Fruit fly (Drosophila melanogaster) whole organism, wandering third instar larva: ENCODE results near the gene Jig.

Source experiments
- Dfd ChIP-seq: fragments of >200 bp; optimal IDR thresholded peaks from 2 replicates; lab custom pipeline; 2017; ENCODE audit warnings: missing biosample characterization, missing genetic modification characterization
- Dif ChIP-seq: fragments of 200-275, 200-300 bp; sonication (Bioruptor generic); optimal IDR thresholded peaks from 2 replicates; lab custom pipeline; 2018; ENCODE audit warnings: missing biosample characterization, missing genetic modification characterization; ENCODE audit not compliant: partially characterized antibody
- GATAd ChIP-seq: sonication (Bioruptor generic); optimal IDR thresholded peaks from 2 replicates; lab custom pipeline; 2016; ENCODE audit warnings: missing biosample characterization, missing genetic modification characterization
- Hr78 ChIP-seq: fragments of >200 bp; optimal IDR thresholded peaks from 2 replicates; lab custom pipeline; 2017; ENCODE audit warnings: missing biosample characterization, missing genetic modification characterization
- Jra ChIP-seq: sonication (Bioruptor generic); optimal IDR thresholded peaks from 2 replicates; lab custom pipeline; 2016; ENCODE audit warnings: missing biosample characterization, missing genetic modification characterization
- OdsH ChIP-seq: fragments of 200-800 bp; sonication (Bioruptor generic); optimal IDR thresholded peaks from 2 replicates; lab custom pipeline; 2016; ENCODE audit warnings: missing biosample characterization, mild to moderate bottlenecking, missing genetic modification characterization
- pan ChIP-seq: fragments of >200 bp; optimal IDR thresholded peaks from 2 replicates; lab custom pipeline; 2017
- sv ChIP-seq: fragments of 200-800 bp; sonication (Bioruptor generic); optimal IDR thresholded peaks from 3 replicates; lab custom pipeline; 2016; ENCODE audit warnings: missing biosample characterization, missing genetic modification characterization

DNA sequence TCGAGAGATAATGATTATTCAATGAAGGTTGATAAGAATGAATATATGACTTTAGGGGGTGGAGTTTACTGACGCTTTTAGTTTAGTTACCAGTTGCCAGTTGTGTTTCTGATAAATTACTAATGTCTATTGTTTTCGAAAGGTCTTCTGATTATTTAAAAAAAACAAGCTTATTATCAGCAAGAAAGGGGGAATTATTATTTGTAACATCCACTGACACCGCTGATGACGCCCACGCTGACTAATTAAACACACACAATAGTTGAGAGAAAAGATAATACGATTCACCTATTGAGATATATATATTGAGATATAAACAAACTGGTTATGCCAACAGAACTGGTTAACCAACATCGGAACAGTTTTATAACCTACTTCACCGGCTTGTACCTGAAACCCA is 7.1 kb downstream of the Jig start:
- TF ChIP-seq pan (lab: Kevin White, UChicago) (no peak), Dif (GFP tag; lab: Kevin White, UChicago) (no peak), GATAd (GFP tag; lab: Kevin White, UChicago) (no peak), Hr78 (GFP tag; lab: Kevin White, UChicago) (no peak), Jra (GFP tag; lab: Kevin White, UChicago) (no peak), OdsH (GFP tag; lab: Kevin White, UChicago) (no peak), Dfd (GFP tag; lab: Kevin White, UChicago) (no peak), sv (GFP tag; lab: Kevin White, UChicago) (no peak)
